Worm (Caenorhabditis elegans) whole organism, L2 larva: ENCODE measurements around the gene W02H5.19.

Source experiments
- R02D3.7 ChIP-seq: fragments of 150-350 bp; optimal IDR thresholded peaks from 2 replicates; lab custom pipeline; 2014; ENCODE audit warnings: missing biosample characterization, missing genetic modification characterization
- aly-2 ChIP-seq: fragments of 150-350 bp; optimal IDR thresholded peaks from 2 replicates; lab custom pipeline; 2014; ENCODE audit warnings: missing biosample characterization, missing genetic modification characterization
- ama-1 ChIP-seq: fragments of 150-350 bp; optimal IDR thresholded peaks from 2 replicates; lab custom pipeline; 2018; ENCODE audit warnings: inconsistent platforms
- ceh-82 ChIP-seq: fragments of 150-350 bp; optimal IDR thresholded peaks from 2 replicates; lab custom pipeline; 2014; ENCODE audit warnings: missing biosample characterization, missing genetic modification characterization
- elt-3 ChIP-seq: sonication (generic microtip); optimal IDR thresholded peaks from 2 replicates; lab custom pipeline; 2017; ENCODE audit warnings: missing biosample characterization, missing genetic modification characterization
- mdl-1 ChIP-seq, 2 experiments: fragments of 150-350 bp in 1 of 2; sonication (generic microtip) in 1 of 2; optimal IDR thresholded peaks; 2 replicates each; lab custom pipeline; 2017; ENCODE audit warnings: missing biosample characterization in 2 of 2, missing genetic modification characterization in 2 of 2
- nhr-11 ChIP-seq: fragments of 150-350 bp; optimal IDR thresholded peaks from 2 replicates; lab custom pipeline; 2014; ENCODE audit warnings: missing biosample characterization, missing genetic modification characterization
- nhr-12 ChIP-seq: fragments of 150-350 bp; optimal IDR thresholded peaks from 2 replicates; lab custom pipeline; 2014; ENCODE audit warnings: missing biosample characterization, missing genetic modification characterization
- skn-1 ChIP-seq: sonication (generic microtip); optimal IDR thresholded peaks from 2 replicates; lab custom pipeline; 2017; ENCODE audit warnings: missing biosample characterization, missing genetic modification characterization
- unc-62 ChIP-seq: fragments of 150-350 bp; optimal IDR thresholded peaks from 2 replicates; lab custom pipeline; 2014; ENCODE audit warnings: missing biosample characterization, missing genetic modification reagents, missing genetic modification characterization
- zag-1 ChIP-seq: fragments of 150-350 bp; optimal IDR thresholded peaks from 2 replicates; lab custom pipeline; 2014; ENCODE audit warnings: missing biosample characterization, missing genetic modification characterization

ce11 chrV:2677648-2678047 lies 39.0 kb downstream of the W02H5.19 start:
- no peak for TF ChIP-seq zag-1 (tag; lab: Kevin White, UChicago)
- TF ChIP-seq mdl-1 (tag; optimal IDR thresholded peaks at IDR 0.05; lab: Kevin White, UChicago): no peak
- TF ChIP-seq elt-3: no peak
- TF ChIP-seq R02D3.7 (tag; lab: Kevin White, UChicago): no peak
- TF ChIP-seq skn-1 (tag; lab: Kevin White, UChicago): no peak
- no peak for TF ChIP-seq ceh-82 (tag; lab: Kevin White, UChicago)
- TF ChIP-seq ama-1: no peak
- no peak for TF ChIP-seq nhr-11
- TF ChIP-seq nhr-12 (tag; lab: Kevin White, UChicago): no peak
- TF ChIP-seq unc-62 (GFP tag; lab: Kevin White, UChicago): no peak
- no peak for TF ChIP-seq aly-2 (tag; lab: Kevin White, UChicago)
